Worm (Caenorhabditis elegans) whole organism, late embryonic: ENCODE data around the gene F38A1.11.

Source experiments
- C08G9.2 ChIP-seq: sonication (generic microtip); optimal IDR thresholded peaks from 2 replicates; lab custom pipeline; 2016; ENCODE audit warnings: mild to moderate bottlenecking, missing genetic modification characterization, moderate library complexity, missing compliant biosample characterization
- C38D4.7 ChIP-seq: fragments of 200-800 bp; sonication (Bioruptor generic); optimal IDR thresholded peaks from 2 replicates; lab custom pipeline; 2018; ENCODE audit warnings: mild to moderate bottlenecking, missing genetic modification characterization, moderate library complexity, missing compliant biosample characterization
- K09A11.1 ChIP-seq: sonication (generic microtip); optimal IDR thresholded peaks from 2 replicates; lab custom pipeline; 2017; ENCODE audit warnings: antibody characterized with exemption, mild to moderate bottlenecking, missing genetic modification characterization, missing compliant biosample characterization; ENCODE audit not compliant: insufficient read depth
- T23F11.4 ChIP-seq: fragments of 200-800 bp; sonication (Bioruptor generic); optimal IDR thresholded peaks from 2 replicates; lab custom pipeline; 2018; ENCODE audit warnings: mild to moderate bottlenecking, missing genetic modification characterization, missing compliant biosample characterization
- ama-1 ChIP-seq: fragments of 150-350 bp; optimal IDR thresholded peaks from 2 replicates; lab custom pipeline; 2014
- ceh-19 ChIP-seq: fragments of 200-800 bp; sonication (Bioruptor generic); optimal IDR thresholded peaks from 2 replicates; lab custom pipeline; 2018; ENCODE audit warnings: mild to moderate bottlenecking, missing genetic modification characterization, missing compliant biosample characterization
- ceh-2 ChIP-seq: sonication (generic microtip); optimal IDR thresholded peaks from 2 replicates; lab custom pipeline; 2016; ENCODE audit warnings: missing genotype, missing genetic modification characterization, missing compliant biosample characterization
- ceh-34 ChIP-seq: sonication (generic microtip); optimal IDR thresholded peaks from 2 replicates; lab custom pipeline; 2016; ENCODE audit warnings: mild to moderate bottlenecking, missing genetic modification characterization, missing compliant biosample characterization
- ceh-48 ChIP-seq: sonication (generic microtip); optimal IDR thresholded peaks from 2 replicates; lab custom pipeline; 2016; ENCODE audit warnings: missing genetic modification characterization, inconsistent platforms, missing compliant biosample characterization
- dmd-4 ChIP-seq: sonication (generic microtip); optimal IDR thresholded peaks from 2 replicates; lab custom pipeline; 2016; ENCODE audit warnings: borderline replicate concordance, missing genetic modification characterization, missing compliant biosample characterization
- dve-1 ChIP-seq: sonication (generic microtip); optimal IDR thresholded peaks from 2 replicates; lab custom pipeline; 2017; ENCODE audit warnings: antibody characterized with exemption, mild to moderate bottlenecking, missing genetic modification characterization, missing compliant biosample characterization
- elt-2 ChIP-seq: sonication (generic microtip); optimal IDR thresholded peaks from 2 replicates; lab custom pipeline; 2016; ENCODE audit warnings: missing genetic modification reagents, missing genetic modification characterization, missing compliant biosample characterization
- elt-4 ChIP-seq: sonication (generic microtip); optimal IDR thresholded peaks from 2 replicates; lab custom pipeline; 2016; ENCODE audit warnings: missing genetic modification characterization, missing compliant biosample characterization
- ets-4 ChIP-seq: sonication (generic microtip); optimal IDR thresholded peaks from 2 replicates; lab custom pipeline; 2016; ENCODE audit warnings: missing genetic modification characterization, missing compliant biosample characterization
- eyg-1 ChIP-seq: sonication (generic microtip); optimal IDR thresholded peaks from 2 replicates; lab custom pipeline; 2016; ENCODE audit warnings: missing genotype, missing genetic modification characterization, missing compliant biosample characterization
- fax-1 ChIP-seq: sonication (generic microtip); optimal IDR thresholded peaks from 2 replicates; lab custom pipeline; 2016; ENCODE audit warnings: missing genotype, missing genetic modification characterization, missing compliant biosample characterization
- fkh-10 ChIP-seq: fragments of 150-350 bp; optimal IDR thresholded peaks from 2 replicates; lab custom pipeline; 2014; ENCODE audit warnings: missing biosample characterization, missing genetic modification reagents, missing genetic modification characterization
- fkh-6 ChIP-seq: sonication (generic microtip); optimal IDR thresholded peaks from 2 replicates; lab custom pipeline; 2016; ENCODE audit warnings: missing genetic modification characterization, missing compliant biosample characterization
- hlh-30 ChIP-seq: sonication (generic microtip); optimal IDR thresholded peaks from 2 replicates; lab custom pipeline; 2017; ENCODE audit warnings: antibody characterized with exemption, missing genetic modification characterization, missing compliant biosample characterization; ENCODE audit not compliant: insufficient read depth
- lim-6 ChIP-seq: sonication (generic microtip); optimal IDR thresholded peaks from 2 replicates; lab custom pipeline; 2016; ENCODE audit warnings: missing genetic modification characterization, missing compliant biosample characterization
- madf-2 ChIP-seq: sonication (generic microtip); optimal IDR thresholded peaks from 2 replicates; lab custom pipeline; 2017; ENCODE audit warnings: missing genetic modification characterization, missing compliant biosample characterization
- mec-3 ChIP-seq: sonication (generic microtip); optimal IDR thresholded peaks from 2 replicates; lab custom pipeline; 2016; ENCODE audit warnings: borderline replicate concordance, missing genetic modification characterization, missing compliant biosample characterization
- nfya-1 ChIP-seq: sonication (generic microtip); optimal IDR thresholded peaks from 2 replicates; lab custom pipeline; 2017; ENCODE audit warnings: missing genetic modification characterization, mild to moderate bottlenecking, missing compliant biosample characterization, antibody characterized with exemption, moderate library complexity
- nhr-232 ChIP-seq: sonication (generic microtip); optimal IDR thresholded peaks from 2 replicates; lab custom pipeline; 2016; ENCODE audit warnings: missing genetic modification characterization, missing compliant biosample characterization
- pat-9 ChIP-seq: fragments of 200-800 bp; sonication (Bioruptor generic); optimal IDR thresholded peaks from 2 replicates; lab custom pipeline; 2018; ENCODE audit warnings: mild to moderate bottlenecking, missing genetic modification characterization, moderate library complexity, missing compliant biosample characterization
- pax-1 ChIP-seq: fragments of 150-350 bp; optimal IDR thresholded peaks from 2 replicates; lab custom pipeline; 2014; ENCODE audit warnings: missing biosample characterization, missing genetic modification characterization
- pha-2 ChIP-seq: sonication (generic microtip); optimal IDR thresholded peaks from 2 replicates; lab custom pipeline; 2017; ENCODE audit warnings: mild to moderate bottlenecking, missing genetic modification characterization, missing compliant biosample characterization
- pqm-1 ChIP-seq: sonication (generic microtip); optimal IDR thresholded peaks from 2 replicates; lab custom pipeline; 2016; ENCODE audit warnings: missing genetic modification characterization, missing compliant biosample characterization
- syd-9 ChIP-seq: sonication (generic microtip); optimal IDR thresholded peaks from 2 replicates; lab custom pipeline; 2016; ENCODE audit warnings: mild to moderate bottlenecking, missing genetic modification characterization, moderate library complexity, missing compliant biosample characterization
- ttx-3 ChIP-seq: sonication (generic microtip); optimal IDR thresholded peaks from 2 replicates; lab custom pipeline; 2016; ENCODE audit warnings: missing genetic modification reagents, missing genetic modification characterization, missing compliant biosample characterization
- unc-55 ChIP-seq: sonication (generic microtip); optimal IDR thresholded peaks from 2 replicates; lab custom pipeline; 2017; ENCODE audit warnings: missing biosample characterization, missing genetic modification reagents, missing genetic modification characterization
- zip-5 ChIP-seq: sonication (generic microtip); optimal IDR thresholded peaks from 2 replicates; lab custom pipeline; 2016; ENCODE audit warnings: missing genetic modification characterization, missing compliant biosample characterization

The F38A1.11 gene

ce11 chrIV:1217265-1217664 lies 29.9 kb upstream of the F38A1.11 start:
- TF ChIP-seq dve-1 (tag; lab: Kevin White, UChicago), result peak; percentile 57

- TF ChIP-seq unc-55 (GFP tag; lab: Kevin White, UChicago) (no peak), pax-1 (tag; lab: Kevin White, UChicago) (no peak), zip-5 (no peak), mec-3 (no peak), ceh-19 (no peak), ttx-3 (tag; lab: Kevin White, UChicago) (no peak), pqm-1 (tag; lab: Kevin White, UChicago) (no peak), madf-2 (tag; lab: Kevin White, UChicago) (no peak), pat-9 (tag; lab: Kevin White, UChicago) (no peak), pha-2 (tag; lab: Kevin White, UChicago) (no peak), fax-1 (tag; lab: Kevin White, UChicago) (no peak), C08G9.2 (tag; lab: Kevin White, UChicago) (no peak), elt-4 (tag; lab: Kevin White, UChicago) (no peak), nhr-232 (tag; lab: Kevin White, UChicago) (no peak), eyg-1 (tag; lab: Kevin White, UChicago) (no peak), syd-9 (no peak)
Measured at ce11 chrIV:1221167-1221566, 26.0 kb upstream of the F38A1.11 start, which contains the start of gene W09G12.10. W09G12.10 (minus strand) TSS chrIV:1221287.

- TF ChIP-seq dmd-4 (no peak), ceh-2 (no peak), lim-6 (tag; lab: Kevin White, UChicago) (no peak), ets-4 (tag; lab: Kevin White, UChicago) (no peak), nfya-1 (tag; lab: Kevin White, UChicago) (no peak), C38D4.7 (GFP tag; lab: Kevin White, UChicago) (no peak), madf-2 (tag; lab: Kevin White, UChicago) (no peak), ceh-19 (no peak), fkh-10 (GFP tag; lab: Kevin White, UChicago) (no peak), elt-2 (no peak), unc-55 (GFP tag; lab: Kevin White, UChicago) (no peak), zip-5 (no peak), ama-1 (lab: Kevin White, UChicago) (no peak), T23F11.4 (GFP tag; lab: Kevin White, UChicago) (no peak), fax-1 (tag; lab: Kevin White, UChicago) (no peak)
Measured at ce11 chrIV:1224781-1225180, 22.4 kb upstream of the F38A1.11 start.

ce11 chrIV:1225596-1226232 lies 21.5 kb upstream of the F38A1.11 start, which contains the start of gene W09G12.8:
W09G12.8 (plus strand) TSS chrIV:1226182.
- no peak for TF ChIP-seq hlh-30 (tag; lab: Kevin White, UChicago)

ce11 chrIV:1228675-1229130 lies 18.5 kb upstream of the F38A1.11 start, which contains the start of gene W09G12.7:
W09G12.7 (plus strand) TSS chrIV:1229080.
- TF ChIP-seq fkh-6 (no peak), syd-9 (no peak), ceh-34 (tag; lab: Kevin White, UChicago) (no peak), ceh-48 (no peak), zip-5 (no peak), C08G9.2 (tag; lab: Kevin White, UChicago) (no peak), ceh-19 (no peak), K09A11.1 (no peak)
